Worm (Caenorhabditis elegans): Measurements from ENCODE around the gene Y45G5AL.1.

The Y45G5AL.1 gene

DNA sequence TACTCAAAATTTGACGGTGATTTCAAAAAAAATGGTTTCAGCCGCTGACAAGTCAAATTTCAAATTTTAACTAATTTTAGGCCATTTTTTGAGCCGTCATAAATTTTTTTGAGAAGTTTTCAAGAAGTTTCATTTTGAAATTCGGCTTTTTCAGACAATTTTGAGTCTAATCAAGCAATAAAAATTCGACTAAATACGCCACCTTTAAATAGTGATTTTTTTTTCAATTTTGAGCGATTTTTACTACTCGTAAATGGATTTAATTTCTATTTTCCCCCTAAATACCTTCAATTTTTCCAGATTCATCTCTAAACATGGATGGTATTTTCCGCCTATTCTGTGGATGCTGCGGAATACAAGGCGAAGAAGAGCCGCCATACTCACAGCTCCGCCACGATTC, at the start of gene Y45G5AL.1:
Gene Y45G5AL.1, plus strand, starts transcription at position 301 of the 400 bp plus-strand sequence.
- no peak for TF ChIP-seq ama-1 (optimal IDR thresholded peaks at IDR 0.05)
- TF ChIP-seq F13C5.2 (tag; optimal IDR thresholded peaks at IDR 0.05), result no peak
- no peak for TF ChIP-seq pes-1 (GFP tag; IDR thresholded peaks at IDR 0.05)
- no peak for TF ChIP-seq tra-4 (tag; optimal IDR thresholded peaks at IDR 0.05)
- no peak for TF ChIP-seq flt-1 (GFP tag; IDR thresholded peaks at IDR 0.05)

- no peak for TF ChIP-seq ceh-36 (tag; optimal IDR thresholded peaks at IDR 0.05)
- TF ChIP-seq ets-7 (tag; optimal IDR thresholded peaks at IDR 0.05), result no peak
- TF ChIP-seq F13C5.2 (tag; optimal IDR thresholded peaks at IDR 0.05), result no peak
- TF ChIP-seq flt-1 (GFP tag; IDR thresholded peaks at IDR 0.05), result no peak
- TF ChIP-seq aly-1 (tag; optimal IDR thresholded peaks at IDR 0.05), result no peak
- no peak for TF ChIP-seq tra-4 (tag; optimal IDR thresholded peaks at IDR 0.05)
- TF ChIP-seq ceh-13 (GFP tag; optimal IDR thresholded peaks at IDR 0.05), result no peak
- TF ChIP-seq tbx-37 (GFP tag; conservative IDR thresholded peaks at IDR 0.05), result no peak
These were observed 49.6 kb upstream of the Y45G5AL.1 start, which contains the start of gene nhr-181 for ce11 chrV:4094740-4095139. nhr-181 (plus strand) TSS chrV:4095040.

ce11 chrV:4101567-4101966, 42.7 kb upstream of the Y45G5AL.1 start, which contains the start of gene srj-40:
srj-40 (plus strand) TSS chrV:4101867.
- no peak for TF ChIP-seq aly-1 (tag; optimal IDR thresholded peaks at IDR 0.05)
- no peak for TF ChIP-seq ets-7 (tag; optimal IDR thresholded peaks at IDR 0.05)
- TF ChIP-seq scrt-1 (GFP tag; IDR thresholded peaks at IDR 0.05), result no peak
- TF ChIP-seq ceh-36 (tag; optimal IDR thresholded peaks at IDR 0.05), result no peak
- no peak for TF ChIP-seq tra-4 (tag; optimal IDR thresholded peaks at IDR 0.05)
- no peak for TF ChIP-seq F13C5.2 (tag; optimal IDR thresholded peaks at IDR 0.05)
- no peak for TF ChIP-seq hmbx-1 (tag; optimal IDR thresholded peaks at IDR 0.05)
- no peak for TF ChIP-seq sea-1 (GFP tag; conservative IDR thresholded peaks at IDR 0.05)
- TF ChIP-seq ceh-13 (GFP tag; optimal IDR thresholded peaks at IDR 0.05), result no peak
- no peak for TF ChIP-seq tbx-37 (GFP tag; conservative IDR thresholded peaks at IDR 0.05)
- no peak for TF ChIP-seq ama-1 (optimal IDR thresholded peaks at IDR 0.05)
- TF ChIP-seq pes-1 (GFP tag; IDR thresholded peaks at IDR 0.05), result no peak
- TF ChIP-seq B0310.2 (tag; optimal IDR thresholded peaks at IDR 0.05), result no peak

DNA sequence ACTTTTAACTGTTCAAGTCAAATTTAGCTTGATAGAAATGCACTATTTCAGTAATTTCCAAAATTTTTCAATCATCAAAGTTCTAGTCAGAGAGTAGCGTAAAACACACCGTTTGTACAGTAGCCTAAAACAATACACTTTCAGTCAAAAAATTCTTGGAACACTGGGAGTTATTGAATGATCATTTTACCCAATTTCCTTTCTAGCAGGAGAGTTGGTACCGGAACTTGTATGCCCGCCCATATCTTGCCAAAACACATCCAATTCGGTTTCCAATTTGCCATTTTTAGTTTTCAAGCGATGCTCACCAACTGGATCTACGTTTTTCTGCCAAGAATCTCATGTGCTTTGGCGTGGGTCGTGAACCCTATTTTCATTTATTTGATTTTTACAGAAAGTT, 40.0 kb upstream of the Y45G5AL.1 start, which contains the start of gene srj-39:
Gene srj-39, plus strand, starts transcription at position 301 of the 400 bp plus-strand sequence.
- TF ChIP-seq B0310.2 (tag; optimal IDR thresholded peaks at IDR 0.05) (no peak), ceh-13 (GFP tag; optimal IDR thresholded peaks at IDR 0.05) (no peak), aly-1 (tag; optimal IDR thresholded peaks at IDR 0.05) (no peak), F13C5.2 (tag; optimal IDR thresholded peaks at IDR 0.05) (no peak), scrt-1 (GFP tag; IDR thresholded peaks at IDR 0.05) (no peak), flt-1 (GFP tag; IDR thresholded peaks at IDR 0.05) (no peak), tbx-37 (GFP tag; conservative IDR thresholded peaks at IDR 0.05) (no peak)

- TF ChIP-seq tbx-37 (GFP tag; conservative IDR thresholded peaks at IDR 0.05) (no peak), flt-1 (GFP tag; IDR thresholded peaks at IDR 0.05) (no peak), scrt-1 (GFP tag; IDR thresholded peaks at IDR 0.05) (no peak), B0310.2 (tag; optimal IDR thresholded peaks at IDR 0.05) (no peak), ama-1 (optimal IDR thresholded peaks at IDR 0.05) (no peak), pes-1 (GFP tag; IDR thresholded peaks at IDR 0.05) (no peak), hmg-4 (GFP tag; optimal IDR thresholded peaks at IDR 0.05) (no peak), sea-1 (GFP tag; conservative IDR thresholded peaks at IDR 0.05) (no peak), tbx-11 (GFP tag; IDR thresholded peaks at IDR 0.05) (no peak), ets-7 (tag; optimal IDR thresholded peaks at IDR 0.05) (no peak), ceh-36 (tag; optimal IDR thresholded peaks at IDR 0.05) (no peak), hmbx-1 (tag; optimal IDR thresholded peaks at IDR 0.05) (no peak), aly-1 (tag; optimal IDR thresholded peaks at IDR 0.05) (no peak), hnd-1 (tag; optimal IDR thresholded peaks at IDR 0.05) (no peak)
These were observed 37.6 kb upstream of the Y45G5AL.1 start for ce11 chrV:4106688-4107087.

DNA sequence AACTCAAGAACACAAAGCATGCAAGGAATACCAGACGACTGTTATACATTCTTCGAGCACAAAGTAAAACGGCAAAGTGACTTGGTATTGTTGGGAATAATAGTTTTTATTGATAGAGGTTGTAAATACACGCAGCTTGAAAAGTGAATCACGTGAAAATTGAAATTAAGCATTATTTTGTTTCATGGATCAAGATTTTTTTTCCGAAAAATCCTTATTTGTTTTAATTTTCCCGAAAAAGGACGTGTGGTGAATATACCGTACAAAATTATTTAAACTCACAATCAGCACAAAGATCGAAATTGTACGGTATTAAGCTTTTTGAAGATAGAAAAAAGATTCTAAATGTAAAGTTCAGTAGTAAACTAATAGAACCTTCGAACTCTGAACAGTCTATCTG, 34.4 kb upstream of the Y45G5AL.1 start, which contains the start of gene clc-18:
Gene clc-18, minus strand, starts transcription at position 101 of the 400 bp plus-strand sequence.
- TF ChIP-seq ets-7 (tag; optimal IDR thresholded peaks at IDR 0.05), result no peak
- TF ChIP-seq ceh-36 (tag; optimal IDR thresholded peaks at IDR 0.05), result no peak
- TF ChIP-seq hnd-1 (tag; optimal IDR thresholded peaks at IDR 0.05), result no peak
- no peak for TF ChIP-seq flt-1 (GFP tag; IDR thresholded peaks at IDR 0.05)

DNA sequence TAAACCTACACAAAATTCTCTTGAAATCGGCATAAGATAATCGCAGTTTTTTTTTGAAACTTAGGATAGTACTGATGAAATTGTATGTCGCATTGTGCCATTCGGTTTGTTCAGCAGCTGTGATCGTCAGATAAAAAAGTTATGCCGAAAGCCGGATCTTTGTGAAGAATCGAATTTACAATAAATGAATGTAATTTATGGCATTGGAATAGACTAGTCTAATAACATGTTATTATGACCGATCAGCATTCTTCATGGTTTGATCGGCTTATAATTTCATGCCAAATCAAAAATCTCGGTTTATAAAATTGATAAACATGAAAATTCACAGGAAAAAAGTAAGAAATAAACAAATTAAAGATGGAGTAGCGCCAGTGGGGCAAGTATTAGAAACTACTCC, 31.8 kb upstream of the Y45G5AL.1 start, which contains the start of gene srw-134:
Gene srw-134, minus strand, starts transcription at position 101 of the 400 bp plus-strand sequence.
- TF ChIP-seq sea-1 (GFP tag; conservative IDR thresholded peaks at IDR 0.05) (no peak), hnd-1 (tag; optimal IDR thresholded peaks at IDR 0.05) (no peak), tbx-11 (GFP tag; IDR thresholded peaks at IDR 0.05) (no peak), aly-1 (tag; optimal IDR thresholded peaks at IDR 0.05) (no peak), hmbx-1 (tag; optimal IDR thresholded peaks at IDR 0.05) (no peak), ceh-13 (GFP tag; optimal IDR thresholded peaks at IDR 0.05) (no peak), ceh-36 (tag; optimal IDR thresholded peaks at IDR 0.05) (no peak), B0310.2 (tag; optimal IDR thresholded peaks at IDR 0.05) (no peak), flt-1 (GFP tag; IDR thresholded peaks at IDR 0.05) (no peak), scrt-1 (GFP tag; IDR thresholded peaks at IDR 0.05) (no peak), pes-1 (GFP tag; IDR thresholded peaks at IDR 0.05) (no peak)

ce11 chrV:4114627-4115026, 29.7 kb upstream of the Y45G5AL.1 start, which contains the start of gene srw-133:
srw-133 (minus strand) TSS chrV:4114727.
- TF ChIP-seq scrt-1 (GFP tag; IDR thresholded peaks at IDR 0.05) (no peak), hmbx-1 (tag; optimal IDR thresholded peaks at IDR 0.05) (no peak), flt-1 (GFP tag; IDR thresholded peaks at IDR 0.05) (no peak), B0310.2 (tag; optimal IDR thresholded peaks at IDR 0.05) (no peak), hmg-4 (GFP tag; optimal IDR thresholded peaks at IDR 0.05) (no peak), sea-1 (GFP tag; conservative IDR thresholded peaks at IDR 0.05) (no peak), tbx-11 (GFP tag; IDR thresholded peaks at IDR 0.05) (no peak), tbx-37 (GFP tag; conservative IDR thresholded peaks at IDR 0.05) (no peak), aly-1 (tag; optimal IDR thresholded peaks at IDR 0.05) (no peak), pes-1 (GFP tag; IDR thresholded peaks at IDR 0.05) (no peak), hnd-1 (tag; optimal IDR thresholded peaks at IDR 0.05) (no peak), ama-1 (optimal IDR thresholded peaks at IDR 0.05) (no peak)
